Fruit fly (Drosophila melanogaster) whole organism, wandering third instar larva: Measurements from ENCODE around the gene CG42729.

ENCODE experiments used
- Abd-B ChIP-seq: fragments of >200 bp; optimal IDR thresholded peaks from 2 replicates; lab custom pipeline; 2017; ENCODE audit warnings: missing biosample characterization, missing genetic modification characterization
- Hr83 ChIP-seq: fragments of 200-300 bp; sonication (Bioruptor generic); optimal IDR thresholded peaks from 2 replicates; lab custom pipeline; 2016; ENCODE audit warnings: missing biosample characterization, mild to moderate bottlenecking, missing genetic modification characterization, moderate library complexity; ENCODE audit not compliant: poor library complexity, severe bottlenecking
- jim ChIP-seq: fragments of 175-275, 200-325 bp; sonication (Bioruptor generic); optimal IDR thresholded peaks from 2 replicates; lab custom pipeline; 2016; ENCODE audit warnings: missing biosample characterization, mild to moderate bottlenecking, missing genetic modification characterization
- pan ChIP-seq: fragments of >200 bp; optimal IDR thresholded peaks from 2 replicates; lab custom pipeline; 2017
- psq ChIP-seq: fragments of 200-800 bp; sonication (Bioruptor generic); optimal IDR thresholded peaks from 3 replicates; lab custom pipeline; 2017; ENCODE audit warnings: missing biosample characterization, mild to moderate bottlenecking, missing genetic modification characterization, moderate library complexity
- tai ChIP-seq: sonication (Bioruptor generic); optimal IDR thresholded peaks from 2 replicates; lab custom pipeline; 2016; ENCODE audit warnings: missing biosample characterization, missing genetic modification characterization

DNA sequence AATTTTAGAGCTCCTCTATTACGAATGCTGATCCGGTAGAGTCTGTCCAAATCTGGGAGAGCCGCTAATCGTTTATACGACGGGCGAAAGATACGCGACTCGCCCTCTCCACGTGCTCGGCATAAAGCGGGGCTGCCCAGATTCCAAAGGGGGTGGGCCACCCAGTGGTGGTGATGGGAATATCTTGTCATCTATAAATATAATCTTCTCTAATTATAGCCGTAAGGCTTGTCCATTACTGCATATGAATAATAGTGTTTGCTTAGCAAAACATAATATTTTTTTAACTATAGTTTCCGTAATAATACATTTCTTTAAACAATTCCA, 25.7 kb downstream of the CG42729 start:
- TF ChIP-seq pan (lab: Kevin White, UChicago) (no peak), tai (GFP tag; lab: Kevin White, UChicago) (no peak), jim (GFP tag; lab: Kevin White, UChicago) (no peak), Abd-B (GFP tag; lab: Kevin White, UChicago) (no peak), Hr83 (GFP tag; lab: Kevin White, UChicago) (no peak), psq (GFP tag; lab: Kevin White, UChicago) (no peak)
